Fruit fly (Drosophila melanogaster): ENCODE results near the gene CG7824.

The CG7824 gene

dm6 chr3R:29861432-29862249 is 2.9 kb upstream of the CG7824 start, which contains the start of the genes CG15514 and RpS8 (continued):
- TF ChIP-seq CG7745 (tag; optimal IDR thresholded peaks at IDR 0.05) (no peak), Sry-δ (GFP tag; optimal IDR thresholded peaks at IDR 0.05) (no peak), CG13287 (GFP tag; IDR thresholded peaks at IDR 0.05; ENCODE audit: partially characterized antibody) (no peak), sc (optimal IDR thresholded peaks at IDR 0.05) (no peak), sc (GFP tag; optimal IDR thresholded peaks at IDR 0.05) (peak; percentile 17), CG17186 (GFP tag; optimal IDR thresholded peaks at IDR 0.05) (peak; percentile 100), CG12071 (GFP tag; optimal IDR thresholded peaks at IDR 0.05) (peak; percentile 42), CG4617 (GFP tag; optimal IDR thresholded peaks at IDR 0.05; ENCODE audit: borderline replicate concordance) (peak; percentile 55), CG14667 (GFP tag; IDR thresholded peaks at IDR 0.05) (no peak), CG30020 (tag; optimal IDR thresholded peaks at IDR 0.05) (peak; percentile 72), pho (GFP tag; optimal IDR thresholded peaks at IDR 0.05) (peak; percentile 6), CG18476 (GFP tag; optimal IDR thresholded peaks at IDR 0.05) (no peak), CG16813 (GFP tag; IDR thresholded peaks at IDR 0.05; ENCODE audit: partially characterized antibody) (0 out of 3 replicates have a peak, but pooled peaks have one; percentile 16), ewg (GFP tag; optimal IDR thresholded peaks at IDR 0.05) (peak; percentile 44), unpg (GFP tag; optimal IDR thresholded peaks at IDR 0.05) (peak; percentile 54), Jarid2 (GFP tag; optimal IDR thresholded peaks at IDR 0.05) (no peak), shn (GFP tag; optimal IDR thresholded peaks at IDR 0.05) (no peak), kah (GFP tag; optimal IDR thresholded peaks at IDR 0.05) (peak; percentile 30), CG9437 (GFP tag; optimal IDR thresholded peaks at IDR 0.05) (no peak), CG1603 (tag; optimal IDR thresholded peaks at IDR 0.05) (peak; percentile 66), CG6654 (GFP tag; optimal IDR thresholded peaks at IDR 0.05) (peak; percentile 19), slp2 (GFP tag; optimal IDR thresholded peaks at IDR 0.05) (peak; percentile 19), gfzf (GFP tag; optimal IDR thresholded peaks at IDR 0.05) (peak; percentile 74), CG8359 (GFP tag; optimal IDR thresholded peaks at IDR 0.05; ENCODE audit: borderline replicate concordance) (peak; percentile 14), HLHmδ (GFP tag; optimal IDR thresholded peaks at IDR 0.05) (peak; percentile 69), slbo (GFP tag; IDR thresholded peaks at IDR 0.05) (peak; percentile 59), CG11504 (tag; optimal IDR thresholded peaks at IDR 0.05) (peak; percentile 80), Hr3 (GFP tag; optimal IDR thresholded peaks at IDR 0.05) (peak; percentile 36), CG4424 (GFP tag; optimal IDR thresholded peaks at IDR 0.05) (peak; percentile 42), nom (GFP tag; optimal IDR thresholded peaks at IDR 0.05) (peak; percentile 45), Adf1 (GFP tag; IDR thresholded peaks at IDR 0.05) (no peak; the same call in 1 of the 2 replicates), Fer3 (tag; optimal IDR thresholded peaks at IDR 0.05) (peak; percentile 41), chinmo (GFP tag; IDR thresholded peaks at IDR 0.05; ENCODE audit: partially characterized antibody) (0 out of 4 replicates have a peak, but pooled peaks have one; percentile 6), CG15514 (GFP tag; optimal IDR thresholded peaks at IDR 0.05) (no peak), zen (tag; optimal IDR thresholded peaks at IDR 0.05) (peak; percentile 59), trh (GFP tag; optimal IDR thresholded peaks at IDR 0.05) (no peak), fd102C (GFP tag; optimal IDR thresholded peaks at IDR 0.05) (no peak), CG17829 (tag; optimal IDR thresholded peaks at IDR 0.05) (peak; percentile 63), CG7556 (GFP tag; optimal IDR thresholded peaks at IDR 0.05) (peak; percentile 60), ato (GFP tag; IDR thresholded peaks at IDR 0.05; ENCODE audit: partially characterized antibody) (no peak), gro (GFP tag; optimal IDR thresholded peaks at IDR 0.05) (no peak), maf-S (GFP tag; optimal IDR thresholded peaks at IDR 0.05) (no peak), lov (optimal IDR thresholded peaks at IDR 0.05) (no peak), lov (GFP tag; IDR thresholded peaks at IDR 0.05) (no peak), HmgD (GFP tag; optimal IDR thresholded peaks at IDR 0.05) (no peak), CG3838 (GFP tag; optimal IDR thresholded peaks at IDR 0.05) (no peak), MBD-R2 (GFP tag; IDR thresholded peaks at IDR 0.05) (peak; percentile 67), CG1529 (GFP tag; optimal IDR thresholded peaks at IDR 0.05) (peak; percentile 43)
